Fruit fly (Drosophila melanogaster): ENCODE results near the gene CG7208.

CG7208 gene

DNA sequence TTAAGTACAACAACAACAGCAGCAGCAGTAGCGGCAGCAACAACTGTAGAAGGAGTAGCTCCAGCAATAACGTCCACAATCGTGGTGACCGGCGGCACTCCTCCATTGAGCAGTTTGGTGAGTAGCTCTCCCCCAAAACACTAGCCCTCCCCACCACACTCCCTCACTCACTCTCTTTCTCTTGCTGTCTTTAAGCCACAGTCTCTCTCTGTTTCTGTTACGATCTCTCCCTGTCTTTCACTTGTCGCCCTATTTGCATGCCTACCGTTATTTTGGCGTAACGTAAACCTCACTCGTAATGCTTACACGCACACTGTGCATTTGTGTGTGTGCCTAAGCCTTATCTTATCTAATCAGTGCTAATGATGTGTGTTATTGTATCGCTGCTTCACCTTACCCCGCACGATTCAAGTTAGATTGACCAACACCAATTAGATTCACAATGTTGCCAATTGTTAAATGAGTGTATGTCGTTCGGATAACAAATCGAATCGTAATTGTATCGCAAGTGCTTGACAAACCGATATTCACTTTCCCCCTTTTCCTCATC is 15.5 kb downstream of the CG7208 start (continued):
- no peak for TF ChIP-seq danr (GFP tag; IDR thresholded peaks at IDR 0.05)
- TF ChIP-seq CG17568 (GFP tag; optimal IDR thresholded peaks at IDR 0.05), result no peak
- no peak for TF ChIP-seq CG9797 (GFP tag; optimal IDR thresholded peaks at IDR 0.05)
- no peak for TF ChIP-seq lov (optimal IDR thresholded peaks at IDR 0.05)
- TF ChIP-seq lov (GFP tag; IDR thresholded peaks at IDR 0.05), result no peak
- TF ChIP-seq ato (GFP tag; IDR thresholded peaks at IDR 0.05; ENCODE audit: partially characterized antibody), result no peak
- no peak for TF ChIP-seq ERR (GFP tag; optimal IDR thresholded peaks at IDR 0.05)
- no peak for TF ChIP-seq CG8089 (GFP tag; optimal IDR thresholded peaks at IDR 0.05)
- TF ChIP-seq CG6175 (GFP tag; IDR thresholded peaks at IDR 0.05), result 0 out of 3 replicates have a peak, but pooled peaks have one; percentile 21
- TF ChIP-seq slp2 (GFP tag; optimal IDR thresholded peaks at IDR 0.05), result no peak
- TF ChIP-seq CG31224 (GFP tag; IDR thresholded peaks at IDR 0.05), result no peak
- no peak for TF ChIP-seq CG8388 (GFP tag; optimal IDR thresholded peaks at IDR 0.05)
- no peak for TF ChIP-seq Lpt (GFP tag; optimal IDR thresholded peaks at IDR 0.05)
- TF ChIP-seq p53 (GFP tag; optimal IDR thresholded peaks at IDR 0.05), result no peak
- 0 out of 2 replicates have a peak, but pooled peaks have one; percentile 9 for TF ChIP-seq chm (GFP tag; IDR thresholded peaks at IDR 0.05)
- TF ChIP-seq CG7271 (tag; optimal IDR thresholded peaks at IDR 0.05), result no peak
- no peak for TF ChIP-seq CG4617 (GFP tag; optimal IDR thresholded peaks at IDR 0.05; ENCODE audit: borderline replicate concordance)
- TF ChIP-seq fru (optimal IDR thresholded peaks at IDR 0.05), result no peak
- no peak for TF ChIP-seq HLH54F (GFP tag; optimal IDR thresholded peaks at IDR 0.05)
- no peak for TF ChIP-seq Side (GFP tag; optimal IDR thresholded peaks at IDR 0.05)
- no peak for TF ChIP-seq CG7745 (tag; optimal IDR thresholded peaks at IDR 0.05)
- no peak for TF ChIP-seq sens (GFP tag)
- TF ChIP-seq kni (GFP tag; optimal IDR thresholded peaks at IDR 0.05), result peak; percentile 20
- no peak for TF ChIP-seq ac (GFP tag; optimal IDR thresholded peaks at IDR 0.05)
- TF ChIP-seq fd96Cb (tag; optimal IDR thresholded peaks at IDR 0.05), result no peak
- no peak for TF ChIP-seq ara (GFP tag; IDR thresholded peaks at IDR 0.05)
- TF ChIP-seq CG17359 (tag; optimal IDR thresholded peaks at IDR 0.05), result no peak
- TF ChIP-seq en (GFP tag; optimal IDR thresholded peaks at IDR 0.05), result no peak
- TF ChIP-seq Lhr (GFP tag; optimal IDR thresholded peaks at IDR 0.05), result no peak
- TF ChIP-seq inv (GFP tag; IDR thresholded peaks at IDR 0.05; ENCODE audit: partially characterized antibody), result no peak
- no peak for TF ChIP-seq CG6689 (GFP tag; IDR thresholded peaks at IDR 0.05)
- TF ChIP-seq CG13424 (tag; optimal IDR thresholded peaks at IDR 0.05), result no peak
- TF ChIP-seq Rx (GFP tag; IDR thresholded peaks at IDR 0.05), result no peak
- no peak for TF ChIP-seq ttk (GFP tag; IDR thresholded peaks at IDR 0.05)
- TF ChIP-seq ftz-f1 (GFP tag; optimal IDR thresholded peaks at IDR 0.05), result no peak
- TF ChIP-seq CG15269 (tag; optimal IDR thresholded peaks at IDR 0.05), result no peak

DNA sequence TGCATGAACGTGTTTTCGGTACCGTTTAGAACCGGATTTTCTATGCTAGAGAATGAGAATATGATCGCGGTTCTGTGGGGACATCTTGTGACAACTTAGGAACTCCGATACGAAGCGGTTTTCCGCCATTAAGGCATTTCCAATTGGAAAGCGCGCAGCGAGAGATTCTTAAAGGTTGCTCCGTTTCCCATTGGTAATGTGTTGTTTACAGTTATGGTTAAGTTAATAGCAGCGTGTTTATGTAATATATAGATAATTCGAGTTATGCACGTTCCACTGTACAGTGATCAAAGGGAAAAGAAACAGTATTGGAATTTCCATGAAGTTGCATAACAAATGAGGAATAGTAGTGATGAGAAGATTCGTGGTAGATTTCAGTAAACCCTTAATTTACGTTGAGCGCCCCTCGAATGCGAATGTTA is 16.6 kb downstream of the CG7208 start:
- no peak for TF ChIP-seq tap (tag; optimal IDR thresholded peaks at IDR 0.05)
- no peak for TF ChIP-seq pan (optimal IDR thresholded peaks at IDR 0.05)
- TF ChIP-seq pan (GFP tag; optimal IDR thresholded peaks at IDR 0.05 in 1 of 2, IDR thresholded peaks at IDR 0.05 in 1 of 2), result peak in 1 of 2 experiments; percentile 7
- TF ChIP-seq Bdp1 (GFP tag; optimal IDR thresholded peaks at IDR 0.05), result no peak
- TF ChIP-seq CG12659 (GFP tag; optimal IDR thresholded peaks at IDR 0.05), result no peak
- TF ChIP-seq sens-2 (GFP tag; IDR thresholded peaks at IDR 0.05), result no peak
- peak; percentile 9 for TF ChIP-seq az2 (GFP tag; optimal IDR thresholded peaks at IDR 0.05)
- TF ChIP-seq CG30020 (tag; optimal IDR thresholded peaks at IDR 0.05), result no peak
- TF ChIP-seq CG17802 (tag; optimal IDR thresholded peaks at IDR 0.05), result peak; percentile 67
- TF ChIP-seq CG16815 (GFP tag; optimal IDR thresholded peaks at IDR 0.05), result no peak
- TF ChIP-seq knrl (GFP tag; IDR thresholded peaks at IDR 0.05; ENCODE audit: partially characterized antibody), result no peak
- no peak for TF ChIP-seq CG2712 (tag; optimal IDR thresholded peaks at IDR 0.05)
- TF ChIP-seq ci (GFP tag; IDR thresholded peaks at IDR 0.05), result no peak
- TF ChIP-seq CG4282 (GFP tag; optimal IDR thresholded peaks at IDR 0.05), result no peak
- no peak for TF ChIP-seq Hr51 (GFP tag; optimal IDR thresholded peaks at IDR 0.05)
- peak; percentile 61 for TF ChIP-seq kni (GFP tag; optimal IDR thresholded peaks at IDR 0.05)
- TF ChIP-seq Bteb2 (GFP tag; optimal IDR thresholded peaks at IDR 0.05), result no peak
- peak; percentile 51 for TF ChIP-seq CG18262 (tag; optimal IDR thresholded peaks at IDR 0.05)
- no peak for TF ChIP-seq Adf1 (GFP tag; IDR thresholded peaks at IDR 0.05)
